Fruit fly (Drosophila melanogaster) whole organism, embryonic: ENCODE data around the gene CG34462.

Experiments used
- Atf-2 ChIP-seq: fragments of 200-800 bp; sonication (Bioruptor generic); optimal IDR thresholded peaks from 2 replicates; lab custom pipeline; 2016; ENCODE audit warnings: missing biosample characterization, missing genetic modification characterization
- CG1024 ChIP-seq: fragments of 200-800 bp; sonication (Bioruptor generic); IDR thresholded peaks from 2 replicates; pipeline ENCODE4 v1.3.6; 2022; ENCODE audit warnings: missing biosample characterization, missing genetic modification characterization
- CG11398 ChIP-seq: fragments of 200-800 bp; sonication (Bioruptor generic); optimal IDR thresholded peaks from 2 replicates; lab custom pipeline; 2016; ENCODE audit warnings: missing biosample characterization, missing genetic modification characterization
- CG12769 ChIP-seq: fragments of 200-800 bp; sonication (Bioruptor generic); optimal IDR thresholded peaks from 2 replicates; lab custom pipeline; 2019; ENCODE audit warnings: missing biosample characterization, mild to moderate bottlenecking, missing genetic modification characterization, moderate library complexity
- CG13624 ChIP-seq: fragments of 200-800 bp; sonication (Bioruptor generic); optimal IDR thresholded peaks from 2 replicates; lab custom pipeline; 2016; ENCODE audit warnings: missing biosample characterization, missing genetic modification characterization
- CG17912 ChIP-seq: fragments of 200-800 bp; sonication (Bioruptor generic); optimal IDR thresholded peaks from 2 replicates; lab custom pipeline; 2018; ENCODE audit warnings: missing biosample characterization, mild to moderate bottlenecking, missing genetic modification characterization
- CG2875 ChIP-seq: fragments of 200-800 bp; sonication (Bioruptor generic); optimal IDR thresholded peaks from 2 replicates; lab custom pipeline; 2017; ENCODE audit warnings: missing biosample characterization, mild to moderate bottlenecking, missing genetic modification characterization, missing genetic modification reagents
- CG31224 ChIP-seq: fragments of 200-800 bp; sonication (Bioruptor generic); IDR thresholded peaks from 2 replicates; pipeline ENCODE4 v1.3.6; 2022; ENCODE audit warnings: missing biosample characterization, missing genetic modification characterization
- CG33557 ChIP-seq: fragments of 200-800 bp; sonication (Bioruptor generic); optimal IDR thresholded peaks from 2 replicates; lab custom pipeline; 2019; ENCODE audit warnings: missing biosample characterization, mild to moderate bottlenecking, missing genetic modification characterization, moderate library complexity
- CG34224 ChIP-seq: fragments of 200-800 bp; sonication (Bioruptor generic); IDR thresholded peaks from 3 replicates; pipeline ENCODE4 v1.3.6; 2022; ENCODE audit warnings: missing biosample characterization, missing genetic modification characterization; ENCODE audit not compliant: partially characterized antibody
- CG4328 ChIP-seq: fragments of 200-800 bp; sonication (Bioruptor generic); optimal IDR thresholded peaks from 3 replicates; lab custom pipeline; 2017; ENCODE audit warnings: missing biosample characterization, missing genetic modification reagents, missing genetic modification characterization
- CG4854 ChIP-seq: fragments of 200-800 bp; sonication (Bioruptor generic); optimal IDR thresholded peaks from 2 replicates; lab custom pipeline; 2016; ENCODE audit warnings: missing biosample characterization, missing genetic modification characterization, inconsistent platforms
- CG6272 ChIP-seq: fragments of 200-800 bp; sonication (Bioruptor generic); IDR thresholded peaks from 2 replicates; pipeline ENCODE4 v1.3.6; 2022; ENCODE audit warnings: missing biosample characterization, missing genetic modification characterization
- CG7372 ChIP-seq: fragments of 200-800 bp; sonication (Bioruptor generic); IDR thresholded peaks from 2 replicates; pipeline ENCODE4 v1.3.6; 2022; ENCODE audit warnings: missing biosample characterization, missing genetic modification characterization
- CG8478 ChIP-seq: fragments of >200 bp; optimal IDR thresholded peaks from 2 replicates; lab custom pipeline; 2018
- Dek ChIP-seq: fragments of 200-800 bp; sonication (Bioruptor generic); optimal IDR thresholded peaks from 3 replicates; lab custom pipeline; 2019; ENCODE audit warnings: missing biosample characterization, mild to moderate bottlenecking, missing genetic modification characterization, moderate library complexity
- Dll ChIP-seq: fragments of 200-800 bp; sonication (Bioruptor generic); IDR thresholded peaks from 4 replicates; pipeline ENCODE4 v1.3.6; 2022; ENCODE audit warnings: missing biosample characterization, missing genetic modification characterization; ENCODE audit not compliant: partially characterized antibody
- Eip74EF ChIP-seq, 2 experiments: fragments of 200-800 bp in 1 of 2; fragments of >200 bp in 1 of 2; sonication (Bioruptor generic) in 1 of 2; optimal IDR thresholded peaks; 2 replicates each; lab custom pipeline; 2017 to 2019; ENCODE audit warnings: missing biosample characterization in 2 of 2, missing genetic modification characterization in 2 of 2, mild to moderate bottlenecking in 1 of 2, moderate library complexity in 1 of 2
- Ets65A ChIP-seq: fragments of 200-800 bp; sonication (Bioruptor generic); peaks from one replicate; lab custom pipeline; 2016; ENCODE audit warnings: missing biosample characterization, missing genetic modification characterization
- Ets97D ChIP-seq: fragments of 200-800 bp; sonication (Bioruptor generic); optimal IDR thresholded peaks from 3 replicates; lab custom pipeline; 2016; ENCODE audit warnings: missing biosample characterization, missing genetic modification characterization
- Gsc ChIP-seq: fragments of 200-800 bp; sonication (Bioruptor generic); IDR thresholded peaks from 2 replicates; pipeline ENCODE4 v1.3.6; 2022; ENCODE audit warnings: missing biosample characterization, missing genetic modification characterization
- H2.0 ChIP-seq: fragments of 200-800 bp; sonication (Bioruptor generic); IDR thresholded peaks from 2 replicates; pipeline ENCODE4 v1.3.6; 2022; ENCODE audit warnings: missing biosample characterization, missing genetic modification characterization
- Hr39 ChIP-seq: fragments of >200 bp; optimal IDR thresholded peaks from 2 replicates; lab custom pipeline; 2017
- NK7.1 ChIP-seq: fragments of 200-800 bp; sonication (Bioruptor generic); optimal IDR thresholded peaks from 3 replicates; lab custom pipeline; 2016; ENCODE audit warnings: missing biosample characterization, missing genetic modification characterization
- Nf-YB ChIP-seq: fragments of 200-800 bp; sonication (Bioruptor generic); optimal IDR thresholded peaks from 3 replicates; lab custom pipeline; 2019; ENCODE audit warnings: missing biosample characterization, mild to moderate bottlenecking, missing genetic modification characterization, moderate library complexity
- Oli ChIP-seq: fragments of 200-800 bp; sonication (Bioruptor generic); optimal IDR thresholded peaks from 2 replicates; lab custom pipeline; 2018; ENCODE audit warnings: missing biosample characterization, mild to moderate bottlenecking, missing genetic modification characterization, moderate library complexity
- Six4 ChIP-seq: fragments of 200-800 bp; sonication (Bioruptor generic); optimal IDR thresholded peaks from 2 replicates; lab custom pipeline; 2016; ENCODE audit warnings: missing biosample characterization, missing genetic modification characterization
- Sry-β ChIP-seq: fragments of 200-800 bp; sonication (Bioruptor generic); optimal IDR thresholded peaks from 2 replicates; lab custom pipeline; 2018; ENCODE audit warnings: missing biosample characterization, mild to moderate bottlenecking, missing genetic modification characterization, moderate library complexity
- Sry-δ ChIP-seq: fragments of 200-800 bp; sonication (Bioruptor generic); optimal IDR thresholded peaks from 2 replicates; lab custom pipeline; 2016; ENCODE audit warnings: missing biosample characterization, missing genetic modification characterization
- Usf ChIP-seq: fragments of 200-800 bp; sonication (Bioruptor generic); optimal IDR thresholded peaks from 2 replicates; lab custom pipeline; 2017; ENCODE audit warnings: missing genotype, missing biosample characterization, missing genetic modification characterization
- ab ChIP-seq: fragments of 200-800 bp; sonication (Bioruptor generic); optimal IDR thresholded peaks from 2 replicates; lab custom pipeline; 2016; ENCODE audit warnings: missing biosample characterization, missing genetic modification characterization
- amos ChIP-seq: fragments of 200-800 bp; sonication (Bioruptor generic); IDR thresholded peaks from 2 replicates; pipeline ENCODE4 v1.3.6; 2022; ENCODE audit warnings: missing biosample characterization, missing genetic modification characterization; ENCODE audit not compliant: partially characterized antibody
- ash1 ChIP-seq: fragments of 200-800 bp; sonication (Bioruptor generic); optimal IDR thresholded peaks from 2 replicates; lab custom pipeline; 2018; ENCODE audit warnings: missing biosample characterization, mild to moderate bottlenecking, missing genetic modification characterization
- danr ChIP-seq: fragments of 200-800 bp; sonication (Bioruptor generic); IDR thresholded peaks from 2 replicates; pipeline ENCODE4 v1.3.6; 2022; ENCODE audit warnings: missing biosample characterization, missing genetic modification characterization
- dmrt11E ChIP-seq: fragments of 200-800 bp; sonication (Bioruptor generic); optimal IDR thresholded peaks from 3 replicates; lab custom pipeline; 2018; ENCODE audit warnings: missing biosample characterization, mild to moderate bottlenecking, missing genetic modification characterization, moderate library complexity
- dysf ChIP-seq: fragments of 200-800 bp; sonication (Bioruptor generic); IDR thresholded peaks from 3 replicates; pipeline ENCODE4 v1.3.6; 2022; ENCODE audit warnings: missing biosample characterization, missing genetic modification characterization
- eve ChIP-seq, 2 experiments: fragments of >200 bp; optimal IDR thresholded peaks; 2 replicates each; lab custom pipeline; 2017; ENCODE audit warnings: missing biosample characterization in 2 of 2, missing genetic modification characterization in 2 of 2
- grn ChIP-seq: fragments of 200-800 bp; sonication (Bioruptor generic); optimal IDR thresholded peaks from 3 replicates; lab custom pipeline; 2017; ENCODE audit warnings: missing biosample characterization, missing genetic modification characterization
- hth ChIP-seq: fragments of >200 bp; optimal IDR thresholded peaks from 2 replicates; lab custom pipeline; 2017; ENCODE audit warnings: inconsistent platforms
- inv ChIP-seq: fragments of 200-800 bp; sonication (Bioruptor generic); IDR thresholded peaks from 2 replicates; pipeline ENCODE4 v1.3.6; 2022; ENCODE audit warnings: missing biosample characterization, missing genetic modification characterization; ENCODE audit not compliant: partially characterized antibody
- lbe ChIP-seq: fragments of 200-800 bp; sonication (Bioruptor generic); optimal IDR thresholded peaks from 2 replicates; lab custom pipeline; 2016; ENCODE audit warnings: missing biosample characterization, mild to moderate bottlenecking, missing genetic modification characterization
- mirr ChIP-seq: fragments of 200-800 bp; sonication (Bioruptor generic); optimal IDR thresholded peaks from 3 replicates; lab custom pipeline; 2018; ENCODE audit warnings: missing biosample characterization, mild to moderate bottlenecking, missing genetic modification characterization
- tup ChIP-seq: fragments of 200-800 bp; sonication (Bioruptor generic); optimal IDR thresholded peaks from 2 replicates; lab custom pipeline; 2016; ENCODE audit warnings: missing biosample characterization, mild to moderate bottlenecking, missing genetic modification characterization, moderate library complexity
- twi ChIP-seq: fragments of 200-800 bp; optimal IDR thresholded peaks from 2 replicates; lab custom pipeline; 2019; ENCODE audit warnings: missing biosample characterization, mild to moderate bottlenecking, missing genetic modification characterization, moderate library complexity
- usp ChIP-seq: fragments of >200 bp; optimal IDR thresholded peaks from 2 replicates; lab custom pipeline; 2017; ENCODE audit warnings: missing biosample characterization, missing genetic modification characterization
- vnd ChIP-seq: fragments of 200-800 bp; sonication (Bioruptor generic); IDR thresholded peaks from 3 replicates; pipeline ENCODE4 v1.3.6; 2022; ENCODE audit warnings: missing biosample characterization, missing genetic modification characterization; ENCODE audit not compliant: partially characterized antibody
- wek ChIP-seq: fragments of 200-800 bp; sonication (Bioruptor generic); optimal IDR thresholded peaks from 3 replicates; lab custom pipeline; 2018; ENCODE audit warnings: missing biosample characterization, mild to moderate bottlenecking, missing genetic modification characterization, moderate library complexity
- zen ChIP-seq: fragments of 200-800 bp; sonication (Bioruptor generic); optimal IDR thresholded peaks from 3 replicates; lab custom pipeline; 2018; ENCODE audit warnings: missing biosample characterization, mild to moderate bottlenecking, missing genetic modification characterization, moderate library complexity
- zf30C ChIP-seq: fragments of 200-800 bp; sonication (Bioruptor generic); optimal IDR thresholded peaks from 3 replicates; lab custom pipeline; 2018; ENCODE audit warnings: missing biosample characterization, mild to moderate bottlenecking, missing genetic modification characterization

The CG34462 gene

DNA sequence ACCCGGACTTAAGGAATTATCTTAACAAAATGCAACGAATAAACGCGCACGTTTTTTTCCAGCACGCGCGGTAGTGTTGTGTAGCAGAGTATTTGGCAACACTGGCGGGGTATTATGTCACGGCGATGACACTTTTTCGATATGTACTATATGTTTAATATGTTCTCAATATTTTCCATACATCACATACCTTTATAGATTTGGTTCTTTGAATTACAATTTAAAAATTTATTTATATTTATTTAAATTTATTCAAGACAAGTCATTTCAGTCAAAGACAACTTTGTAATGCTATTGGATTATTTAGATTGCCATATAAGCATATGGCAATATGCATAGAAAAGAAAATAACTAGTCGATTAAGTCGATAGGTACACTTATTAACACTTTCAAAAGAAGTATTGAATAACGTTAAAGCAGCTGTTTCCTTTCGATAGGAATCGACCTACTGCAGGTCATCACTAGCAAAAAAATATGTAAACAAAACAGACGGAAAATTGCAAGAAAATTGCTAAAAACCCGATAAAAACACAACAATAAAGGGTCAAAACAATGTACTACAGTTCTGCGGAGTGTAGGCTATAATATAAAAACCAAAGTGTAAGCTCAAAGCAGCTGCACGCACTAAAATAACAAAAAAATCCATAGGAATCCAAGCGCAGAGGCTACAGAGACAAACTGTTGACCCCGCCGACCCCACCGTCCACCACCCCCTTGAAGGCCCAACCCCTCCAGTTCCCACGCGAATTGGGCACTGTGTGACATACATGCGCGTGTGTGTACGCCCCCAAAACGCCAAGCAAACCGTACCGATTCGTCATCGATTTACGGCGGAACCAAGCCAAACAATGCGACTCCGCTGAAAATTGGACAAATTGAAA, 18.0 kb downstream of the CG34462 start, which contains the start of the genes CG7182 and GAPcenA (continued):
- TF ChIP-seq mirr (GFP tag; lab: Kevin White, UChicago) (peak; percentile 36), ab (GFP tag; lab: Kevin White, UChicago) (no peak), hth (lab: Kevin White, UChicago) (no peak), CG8478 (lab: Kevin White, UChicago) (no peak), CG11398 (GFP tag; lab: Kevin White, UChicago) (peak; percentile 10), Sry-β (GFP tag; lab: Kevin White, UChicago) (no peak), Ets65A (GFP tag; lab: Kevin White, UChicago) (peak; percentile 95), CG4854 (no peak), Oli (tag; lab: Kevin White, UChicago) (peak; percentile 70), dmrt11E (tag; lab: Kevin White, UChicago) (peak; percentile 65), usp (GFP tag; lab: Kevin White, UChicago) (no peak), lbe (GFP tag; lab: Kevin White, UChicago) (peak; percentile 76), Dek (peak; percentile 76), Hr39 (lab: Kevin White, UChicago) (no peak), danr (no peak), Ets97D (peak; percentile 39), CG13624 (GFP tag; lab: Kevin White, UChicago) (peak; percentile 19), CG1024 (GFP tag; lab: Robert Waterston, UW) (no peak), Sry-δ (GFP tag; lab: Kevin White, UChicago) (peak; percentile 86), Dll (GFP tag; lab: Robert Waterston, UW) (peak; percentile 72), zen (peak; percentile 56), wek (GFP tag; lab: Kevin White, UChicago) (no peak), Six4 (GFP tag; lab: Kevin White, UChicago) (peak; percentile 39), Gsc (GFP tag; lab: Robert Waterston, UW) (no peak), NK7.1 (GFP tag; lab: Kevin White, UChicago) (peak; percentile 3), inv (GFP tag; lab: Robert Waterston, UW) (no peak), CG17912 (GFP tag; lab: Kevin White, UChicago) (no peak), CG7372 (GFP tag; lab: Robert Waterston, UW) (no peak; the same call in 1 of the 2 replicates), vnd (no peak; the same call in none of the 3 replicates), CG12769 (no peak), Nf-YB (GFP tag; lab: Kevin White, UChicago) (peak; percentile 57), amos (peak; percentile 35; the same call in 1 of the 2 replicates), CG31224 (GFP tag; lab: Robert Waterston, UW) (peak; percentile 34; the same call in 1 of the 2 replicates), tup (GFP tag; lab: Kevin White, UChicago) (no peak), CG2875 (no peak), dysf (GFP tag; lab: Robert Waterston, UW) (no peak), eve (GFP tag; optimal IDR thresholded peaks at IDR 0.05; lab: Kevin White, UChicago) (no peak), Usf (GFP tag; lab: Kevin White, UChicago) (peak; percentile 27), twi (peak; percentile 76), Atf-2 (no peak), Eip74EF (GFP tag; optimal IDR thresholded peaks at IDR 0.05; lab: Kevin White, UChicago) (peak in 1 of 2 experiments; percentile 38), CG33557 (GFP tag; lab: Kevin White, UChicago) (peak; percentile 76), ash1 (no peak), grn (GFP tag; lab: Kevin White, UChicago) (no peak), CG4328 (GFP tag; lab: Kevin White, UChicago) (peak; percentile 49), CG34224 (GFP tag; lab: Robert Waterston, UW) (peak; percentile 43; the same call in 1 of the 3 replicates), CG6272 (peak; percentile 26; the same call in 1 of the 2 replicates), zf30C (GFP tag; lab: Kevin White, UChicago) (no peak), H2.0 (GFP tag; lab: Robert Waterston, UW) (no peak)
